Worm (Caenorhabditis elegans) whole organism, late embryonic: ENCODE data around the gene Y69A2AR.18.

Source experiments
- ceh-14 ChIP-seq: sonication (generic microtip); optimal IDR thresholded peaks from 2 replicates; lab custom pipeline; 2016; ENCODE audit warnings: missing genotype, missing genetic modification characterization, missing compliant biosample characterization
- che-1 ChIP-seq: sonication (generic microtip); optimal IDR thresholded peaks from 2 replicates; lab custom pipeline; 2016; ENCODE audit warnings: mild to moderate bottlenecking, missing genetic modification characterization, missing compliant biosample characterization
- fkh-6 ChIP-seq: sonication (generic microtip); optimal IDR thresholded peaks from 2 replicates; lab custom pipeline; 2016; ENCODE audit warnings: missing genetic modification characterization, missing compliant biosample characterization
- mec-3 ChIP-seq: sonication (generic microtip); optimal IDR thresholded peaks from 2 replicates; lab custom pipeline; 2016; ENCODE audit warnings: borderline replicate concordance, missing genetic modification characterization, missing compliant biosample characterization
- rnt-1 ChIP-seq: sonication (generic microtip); optimal IDR thresholded peaks from 2 replicates; lab custom pipeline; 2016; ENCODE audit warnings: missing genetic modification characterization, missing compliant biosample characterization
- sdc-2 ChIP-seq: sonication (generic microtip); optimal IDR thresholded peaks from 2 replicates; lab custom pipeline; 2016; ENCODE audit warnings: missing genotype, missing genetic modification characterization, missing compliant biosample characterization

DNA sequence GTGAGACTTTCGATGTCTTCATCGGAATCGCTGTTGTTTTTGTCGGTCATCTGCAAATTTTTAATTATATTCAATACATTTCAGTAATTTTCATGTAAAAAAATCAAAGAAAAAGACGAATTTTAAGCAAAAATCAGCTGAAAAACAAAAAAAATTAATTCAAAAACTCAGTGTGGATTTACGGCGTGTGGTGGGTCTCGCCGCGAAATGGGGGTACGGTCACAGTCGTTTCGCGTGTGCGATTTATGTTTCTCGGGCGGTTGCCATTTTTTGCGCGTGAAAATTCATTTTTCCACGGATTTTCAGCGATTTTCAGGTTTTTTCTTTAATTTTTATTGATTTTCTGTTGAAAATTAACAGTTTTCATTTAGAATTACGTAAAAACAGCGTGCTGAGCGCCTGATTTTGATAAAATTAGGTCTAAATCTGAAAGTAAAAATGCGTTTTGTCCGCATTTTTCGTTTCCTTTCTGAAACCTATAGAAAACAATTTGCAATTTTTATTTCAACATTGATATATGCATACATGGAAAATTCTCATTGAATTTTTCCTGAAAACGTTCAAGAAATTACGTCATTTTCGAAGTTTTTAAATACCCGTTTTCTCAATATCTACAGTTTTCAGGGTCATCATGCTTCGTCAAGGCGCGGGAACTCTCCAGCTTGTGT, at the start of gene Y69A2AR.18, which contains the start of gene ccdc-12:
- no peak for TF ChIP-seq sdc-2 (tag; lab: Kevin White, UChicago)
- no peak for TF ChIP-seq mec-3
- TF ChIP-seq rnt-1 = no peak
- no peak for TF ChIP-seq che-1
- no peak for TF ChIP-seq fkh-6
- no peak for TF ChIP-seq ceh-14 (tag; lab: Kevin White, UChicago)
